Fruit fly (Drosophila melanogaster) whole organism, adult: Measurements from ENCODE around the gene cdm.

ENCODE experiments used
- CG11617 ChIP-seq: fragments of 200-800 bp; sonication (Bioruptor generic); optimal IDR thresholded peaks from 2 replicates; lab custom pipeline; 2017; ENCODE audit warnings: mild to moderate bottlenecking, missing biosample characterization, missing genetic modification reagents, missing genetic modification characterization
- Hr96 ChIP-seq: fragments of 200-800 bp; sonication (Bioruptor generic); optimal IDR thresholded peaks from 2 replicates; lab custom pipeline; 2016; ENCODE audit warnings: missing biosample characterization, missing genetic modification characterization
- cic ChIP-seq: fragments of 200-800 bp; sonication (Bioruptor generic); optimal IDR thresholded peaks from 2 replicates; lab custom pipeline; 2017; ENCODE audit warnings: missing biosample characterization, mild to moderate bottlenecking, missing genetic modification characterization, moderate library complexity
- kay ChIP-seq: fragments of 200-800 bp; sonication (Bioruptor generic); peaks from one replicate; lab custom pipeline; 2016; ENCODE audit warnings: missing biosample characterization, missing genetic modification characterization, borderline replicate concordance

DNA sequence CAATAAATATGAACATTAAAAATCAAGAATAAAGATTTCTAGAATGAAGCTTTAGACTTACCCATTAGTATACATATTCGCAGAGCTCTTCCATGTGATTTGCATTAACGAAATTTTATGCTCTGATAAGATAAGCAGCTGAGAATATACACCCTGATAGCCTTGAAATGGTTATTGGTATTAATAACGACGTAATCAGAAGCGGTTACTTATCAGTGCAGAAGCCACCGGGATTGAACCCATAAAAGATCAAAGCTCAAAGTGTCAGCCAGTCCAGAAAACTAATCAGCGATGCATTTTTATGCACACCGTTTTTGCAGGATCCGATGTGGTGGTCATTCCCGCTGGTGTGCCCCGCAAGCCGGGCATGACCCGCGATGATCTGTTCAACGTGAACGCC is 44.1 kb upstream of the cdm start:
- TF ChIP-seq kay (GFP tag; lab: Kevin White, UChicago) (no peak), Hr96 (no peak), CG11617 (GFP tag; lab: Kevin White, UChicago) (no peak), cic (GFP tag; lab: Kevin White, UChicago) (no peak)
